Worm (Caenorhabditis elegans) whole organism, L2 larva: ENCODE data around the gene Y70G10A.4.

Experiments
- R02D3.7 ChIP-seq: fragments of 150-350 bp; optimal IDR thresholded peaks from 2 replicates; lab custom pipeline; 2014; ENCODE audit warnings: missing biosample characterization, missing genetic modification characterization
- alr-1 ChIP-seq: fragments of 150-350 bp; optimal IDR thresholded peaks from 2 replicates; lab custom pipeline; 2014; ENCODE audit warnings: missing biosample characterization, missing genetic modification characterization
- mdl-1 ChIP-seq, 2 experiments: fragments of 150-350 bp in 1 of 2; sonication (generic microtip) in 1 of 2; optimal IDR thresholded peaks; 2 replicates each; lab custom pipeline; 2017; ENCODE audit warnings: missing biosample characterization in 2 of 2, missing genetic modification characterization in 2 of 2
- nhr-11 ChIP-seq: fragments of 150-350 bp; optimal IDR thresholded peaks from 2 replicates; lab custom pipeline; 2014; ENCODE audit warnings: missing biosample characterization, missing genetic modification characterization
- nhr-237 ChIP-seq: fragments of 150-350 bp; optimal IDR thresholded peaks from 2 replicates; lab custom pipeline; 2014; ENCODE audit warnings: missing biosample characterization, missing genetic modification characterization

DNA sequence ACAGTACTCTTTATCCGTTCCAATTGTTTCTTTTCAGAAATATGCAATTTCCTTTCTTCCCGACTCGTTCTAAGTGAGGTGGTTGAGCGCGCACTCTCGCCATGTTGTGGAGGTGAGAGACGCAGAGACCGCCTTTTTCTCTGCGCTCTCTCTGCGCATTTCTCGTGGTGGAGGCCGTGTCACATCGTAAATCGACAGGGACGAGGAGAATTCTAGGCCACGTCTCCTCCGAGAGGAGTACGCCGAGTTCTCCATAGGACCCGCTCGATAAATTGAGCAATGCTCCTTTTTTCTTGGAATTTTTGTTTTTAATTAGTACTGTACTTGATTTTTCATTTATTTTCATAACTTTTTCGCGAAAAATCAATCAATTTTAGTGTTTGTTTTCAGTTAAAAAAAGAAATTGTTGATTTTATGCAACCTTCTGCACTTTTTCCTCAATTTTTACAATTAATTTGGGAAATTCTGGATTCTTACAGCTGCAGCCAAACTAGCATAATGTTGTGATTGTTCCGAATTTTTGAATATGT, 48.9 kb downstream of the Y70G10A.4 start, which contains the start of gene cnk-1:
- TF ChIP-seq alr-1 (tag; lab: Kevin White, UChicago) (no peak), mdl-1 (tag; optimal IDR thresholded peaks at IDR 0.05; lab: Kevin White, UChicago) (peak in 1 of 2 experiments; percentile 24), R02D3.7 (peak; percentile 48), nhr-11 (tag; lab: Kevin White, UChicago) (no peak), nhr-237 (no peak)
